Fruit fly (Drosophila melanogaster) whole organism, embryonic: ENCODE results near the gene heix.
A peak's percentile ranks its signal among the peaks of the same experiment; 100 is the strongest.

ENCODE experiments used
- Ada2b ChIP-seq: fragments of 200-800 bp; sonication (Bioruptor generic); IDR thresholded peaks from 2 replicates; pipeline ENCODE4 v1.3.6; 2022; ENCODE audit warnings: missing biosample characterization, missing genetic modification characterization
- CG11456 ChIP-seq: fragments of 200-800 bp; sonication (Bioruptor generic); IDR thresholded peaks from 3 replicates; pipeline ENCODE4 v1.3.6; 2022; ENCODE audit warnings: missing biosample characterization, missing genetic modification characterization
- CG13775 ChIP-seq: fragments of 200-800 bp; sonication (Bioruptor generic); optimal IDR thresholded peaks from 3 replicates; lab custom pipeline; 2017; ENCODE audit warnings: missing biosample characterization, mild to moderate bottlenecking, missing genetic modification characterization
- CG14667 ChIP-seq: fragments of 200-800 bp; sonication (Bioruptor generic); IDR thresholded peaks from 2 replicates; pipeline ENCODE4 v1.3.6; 2022; ENCODE audit warnings: missing biosample characterization, missing genetic modification characterization
- CG15073 ChIP-seq: fragments of 200-800 bp; sonication (Bioruptor generic); optimal IDR thresholded peaks from 2 replicates; lab custom pipeline; 2016; ENCODE audit warnings: missing biosample characterization, missing genetic modification characterization
- CG16815 ChIP-seq: fragments of 200-800 bp; sonication (Bioruptor generic); optimal IDR thresholded peaks from 3 replicates; lab custom pipeline; 2017; ENCODE audit warnings: missing biosample characterization, mild to moderate bottlenecking, missing genetic modification characterization
- CG17328 ChIP-seq: fragments of 200-800 bp; sonication (Bioruptor generic); IDR thresholded peaks from 2 replicates; pipeline ENCODE4 v1.3.6; 2022; ENCODE audit warnings: missing biosample characterization, missing genetic modification characterization
- CG17361 ChIP-seq: fragments of 200-800 bp; sonication (Bioruptor generic); IDR thresholded peaks from 3 replicates; pipeline ENCODE4 v1.3.6; 2022; ENCODE audit warnings: missing biosample characterization, missing genetic modification characterization
- CG1832 ChIP-seq: fragments of 200-800 bp; sonication (Bioruptor generic); optimal IDR thresholded peaks from 2 replicates; lab custom pipeline; 2017; ENCODE audit warnings: missing biosample characterization, mild to moderate bottlenecking, missing genetic modification characterization, inconsistent platforms
- CG32532 ChIP-seq: fragments of 200-800 bp; sonication (Bioruptor generic); IDR thresholded peaks from 2 replicates; pipeline ENCODE4 v1.3.6; 2022; ENCODE audit warnings: missing biosample characterization, missing genetic modification characterization
- CG3726 ChIP-seq: fragments of 200-800 bp; sonication (Bioruptor generic); IDR thresholded peaks from 3 replicates; pipeline ENCODE4, ENCODE4 v1.3.6; 2022; ENCODE audit warnings: missing biosample characterization, missing genetic modification characterization
- CG4328 ChIP-seq: fragments of 200-800 bp; sonication (Bioruptor generic); optimal IDR thresholded peaks from 3 replicates; lab custom pipeline; 2017; ENCODE audit warnings: missing biosample characterization, missing genetic modification reagents, missing genetic modification characterization
- CG43689 ChIP-seq: fragments of 200-800 bp; sonication (Bioruptor generic); IDR thresholded peaks from 2 replicates; pipeline ENCODE4 v1.3.6; 2022; ENCODE audit warnings: missing biosample characterization, missing genetic modification characterization
- CG5245 ChIP-seq: fragments of 200-800 bp; sonication (Bioruptor generic); optimal IDR thresholded peaks from 3 replicates; lab custom pipeline; 2016; ENCODE audit warnings: missing biosample characterization, missing genetic modification characterization
- CG6791 ChIP-seq: fragments of 200-800 bp; sonication (Bioruptor generic); IDR thresholded peaks from 3 replicates; pipeline ENCODE4 v1.3.6; 2022; ENCODE audit warnings: missing biosample characterization, missing genetic modification characterization; ENCODE audit not compliant: partially characterized antibody
- CG6854 ChIP-seq: fragments of 200-800 bp; sonication (Bioruptor generic); optimal IDR thresholded peaks from 3 replicates; lab custom pipeline; 2017; ENCODE audit warnings: missing biosample characterization, mild to moderate bottlenecking, missing genetic modification characterization
- CrebB ChIP-seq: fragments of 200-800 bp; sonication (Bioruptor generic); optimal IDR thresholded peaks from 3 replicates; lab custom pipeline; 2018; ENCODE audit warnings: missing biosample characterization, mild to moderate bottlenecking, missing genetic modification characterization
- Dref ChIP-seq: fragments of 200-800 bp; sonication (Bioruptor generic); IDR thresholded peaks from 2 replicates; pipeline ENCODE4 v1.3.6; 2022; ENCODE audit warnings: missing biosample characterization, missing genetic modification characterization
- Elba2 ChIP-seq: fragments of 200-800 bp; sonication (Bioruptor generic); optimal IDR thresholded peaks from 3 replicates; lab custom pipeline; 2016; ENCODE audit warnings: missing biosample characterization, missing genetic modification characterization
- Hand ChIP-seq: fragments of 200-800 bp; sonication (Bioruptor generic); optimal IDR thresholded peaks from 2 replicates; lab custom pipeline; 2017; ENCODE audit warnings: mild to moderate bottlenecking, missing biosample characterization, missing genetic modification reagents, missing genetic modification characterization
- Hmr ChIP-seq: fragments of 200-800 bp; sonication (Bioruptor generic); optimal IDR thresholded peaks from 3 replicates; lab custom pipeline; 2017; ENCODE audit warnings: mild to moderate bottlenecking, missing biosample characterization, missing genetic modification reagents, missing genetic modification characterization
- Hmx ChIP-seq: fragments of 200-800 bp; sonication (Bioruptor generic); optimal IDR thresholded peaks from 2 replicates; lab custom pipeline; 2016; ENCODE audit warnings: missing biosample characterization, missing genetic modification characterization
- MBD-R2 ChIP-seq: fragments of 200-800 bp; sonication (Bioruptor generic); IDR thresholded peaks from 2 replicates; pipeline ENCODE4 v1.3.6; 2022; ENCODE audit warnings: missing biosample characterization, missing genetic modification characterization
- MTF-1 ChIP-seq: fragments of 200-800 bp; sonication (Bioruptor generic); optimal IDR thresholded peaks from 2 replicates; lab custom pipeline; 2018; ENCODE audit warnings: missing biosample characterization, mild to moderate bottlenecking, missing genetic modification characterization, borderline replicate concordance
- NFAT ChIP-seq: fragments of 200-800 bp; sonication (Bioruptor generic); IDR thresholded peaks from 2 replicates; pipeline ENCODE4 v1.3.6; 2022; ENCODE audit warnings: missing biosample characterization, missing genetic modification characterization
- Neu2 ChIP-seq: fragments of 200-800 bp; sonication (Bioruptor generic); optimal IDR thresholded peaks from 3 replicates; lab custom pipeline; 2016; ENCODE audit warnings: missing biosample characterization, missing genetic modification characterization, borderline replicate concordance
- Nf-YC ChIP-seq: fragments of 200-800 bp; optimal IDR thresholded peaks from 3 replicates; lab custom pipeline; 2019; ENCODE audit warnings: missing biosample characterization, mild to moderate bottlenecking, missing genetic modification characterization, moderate library complexity
- Spps ChIP-seq: fragments of 200-800 bp; sonication (Bioruptor generic); optimal IDR thresholded peaks from 2 replicates; lab custom pipeline; 2018; ENCODE audit warnings: missing biosample characterization, mild to moderate bottlenecking, missing genetic modification characterization
- Xrp1 ChIP-seq: fragments of 200-800 bp; sonication (Bioruptor generic); IDR thresholded peaks from 2 replicates; pipeline ENCODE4 v1.3.6; 2022; ENCODE audit warnings: missing biosample characterization, missing genetic modification characterization
- ato ChIP-seq: fragments of 200-800 bp; sonication (Bioruptor generic); IDR thresholded peaks from 2 replicates; pipeline ENCODE4 v1.3.6; 2022; ENCODE audit warnings: missing biosample characterization, missing genetic modification characterization; ENCODE audit not compliant: partially characterized antibody
- caup ChIP-seq: fragments of 200-800 bp; sonication (Bioruptor generic); optimal IDR thresholded peaks from 3 replicates; lab custom pipeline; 2017; ENCODE audit warnings: missing biosample characterization, mild to moderate bottlenecking, missing genetic modification characterization, moderate library complexity; ENCODE audit not compliant: severe bottlenecking
- chinmo ChIP-seq: fragments of 200-800 bp; sonication (Bioruptor generic); IDR thresholded peaks from 4 replicates; pipeline ENCODE4 v1.3.6; 2022; ENCODE audit warnings: missing biosample characterization, missing genetic modification characterization; ENCODE audit not compliant: partially characterized antibody
- corto ChIP-seq: fragments of 200-800 bp; sonication (Bioruptor generic); optimal IDR thresholded peaks from 2 replicates; lab custom pipeline; 2016; ENCODE audit warnings: missing biosample characterization, mild to moderate bottlenecking, missing genetic modification characterization, moderate library complexity
- crol ChIP-seq: fragments of 200-800 bp; sonication (Bioruptor generic); IDR thresholded peaks from 2 replicates; pipeline ENCODE4 v1.3.6; 2022; ENCODE audit warnings: missing biosample characterization, missing genetic modification characterization
- dan ChIP-seq: fragments of 200-800 bp; sonication (Bioruptor generic); IDR thresholded peaks from 2 replicates; pipeline ENCODE4 v1.3.6; 2022; ENCODE audit warnings: missing biosample characterization, missing genetic modification characterization
- hkb ChIP-seq, 2 experiments: fragments of 200-800 bp in 1 of 2; fragments of >200 bp in 1 of 2; sonication (Bioruptor generic) in 1 of 2; IDR thresholded peaks in 1 of 2; optimal IDR thresholded peaks in 1 of 2; 2 replicates each; pipeline versions ENCODE4 v1.3.6 to Lab custom; 2017 to 2022; ENCODE audit warnings: missing biosample characterization in 1 of 2, missing genetic modification characterization in 1 of 2
- kah ChIP-seq: fragments of 200-800 bp; sonication (Bioruptor generic); optimal IDR thresholded peaks from 2 replicates; lab custom pipeline; 2018; ENCODE audit warnings: missing biosample characterization, mild to moderate bottlenecking, missing genetic modification characterization
- lab ChIP-seq: fragments of 200-800 bp; sonication (Bioruptor generic); optimal IDR thresholded peaks from 3 replicates; lab custom pipeline; 2017; ENCODE audit warnings: missing biosample characterization, missing genetic modification characterization, mild to moderate bottlenecking, moderate library complexity, missing genetic modification reagents
- maf-S ChIP-seq: fragments of 200-800 bp; sonication (Bioruptor generic); optimal IDR thresholded peaks from 2 replicates; lab custom pipeline; 2016; ENCODE audit warnings: missing biosample characterization, missing genetic modification characterization
- nerfin-2 ChIP-seq: fragments of 200-800 bp; sonication (Bioruptor generic); IDR thresholded peaks from 2 replicates; pipeline ENCODE4 v1.3.6; 2022; ENCODE audit warnings: missing biosample characterization, missing genetic modification characterization; ENCODE audit not compliant: partially characterized antibody
- run ChIP-seq: fragments of 200-800 bp; sonication (Bioruptor generic); optimal IDR thresholded peaks from 3 replicates; lab custom pipeline; 2018; ENCODE audit warnings: missing biosample characterization, mild to moderate bottlenecking, missing genetic modification characterization
- sd ChIP-seq: fragments of 200-800 bp; sonication (Bioruptor generic); optimal IDR thresholded peaks from 3 replicates; lab custom pipeline; 2018; ENCODE audit warnings: missing biosample characterization, mild to moderate bottlenecking, missing genetic modification characterization, moderate library complexity
- sens ChIP-seq: fragments of 200-800 bp; sonication (Bioruptor generic); peaks from one replicate; lab custom pipeline; 2016; ENCODE audit warnings: missing biosample characterization, missing genetic modification characterization
- sima ChIP-seq: fragments of 200-800 bp; sonication (Bioruptor generic); optimal IDR thresholded peaks from 2 replicates; lab custom pipeline; 2016; ENCODE audit warnings: missing biosample characterization, missing genetic modification characterization
- sqz ChIP-seq: fragments of 200-800 bp; sonication (Bioruptor generic); optimal IDR thresholded peaks from 3 replicates; lab custom pipeline; 2018; ENCODE audit warnings: missing biosample characterization, mild to moderate bottlenecking, missing genetic modification characterization
- tap ChIP-seq: fragments of 200-800 bp; optimal IDR thresholded peaks from 3 replicates; lab custom pipeline; 2019; ENCODE audit warnings: missing biosample characterization, mild to moderate bottlenecking, missing genetic modification characterization, moderate library complexity
- toy ChIP-seq: fragments of 200-800 bp; sonication (Bioruptor generic); IDR thresholded peaks from 2 replicates; pipeline ENCODE4 v1.3.6; 2022; ENCODE audit warnings: missing biosample characterization, missing genetic modification characterization
- unc-4 ChIP-seq: fragments of 200-800 bp; sonication (Bioruptor generic); IDR thresholded peaks from 2 replicates; pipeline ENCODE4 v1.3.6; 2022; ENCODE audit warnings: missing biosample characterization, missing genetic modification characterization; ENCODE audit not compliant: partially characterized antibody
- z ChIP-seq: fragments of 200-800 bp; sonication (Bioruptor generic); IDR thresholded peaks from 3 replicates; pipeline ENCODE4 v1.3.6; 2022; ENCODE audit warnings: missing biosample characterization, missing genetic modification characterization
- zen2 ChIP-seq: fragments of 200-800 bp; sonication (Bioruptor generic); IDR thresholded peaks from 3 replicates; pipeline ENCODE4 v1.3.6; 2022; ENCODE audit warnings: missing biosample characterization, missing genetic modification characterization; ENCODE audit not compliant: partially characterized antibody

Gene heix

DNA sequence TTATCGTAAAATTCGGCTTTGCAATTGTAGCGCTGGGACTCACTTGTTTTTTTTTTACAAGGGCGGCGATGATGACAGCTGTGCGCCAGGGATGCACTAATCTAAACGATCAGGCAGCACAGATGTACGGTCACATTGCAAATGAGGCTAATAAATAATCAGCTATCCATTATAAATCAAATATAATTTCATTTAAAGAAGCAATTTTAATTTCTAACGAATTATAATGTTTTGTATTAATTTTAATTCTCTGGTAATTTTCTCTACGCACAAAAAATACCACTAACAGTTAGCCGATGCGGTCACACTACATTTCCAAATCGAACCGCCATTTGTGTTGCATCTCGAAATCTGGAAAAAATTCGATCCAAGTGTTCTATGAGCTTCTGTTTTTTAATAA is 11.0 kb upstream of the heix start, which contains the start of the genes cni and fzy (continued):
- TF ChIP-seq CrebB = no peak
- no peak for TF ChIP-seq Hand
- TF ChIP-seq CG15073 (GFP tag; lab: Kevin White, UChicago) = no peak
- TF ChIP-seq CG16815 = no peak
- no peak for TF ChIP-seq CG14667 (GFP tag; lab: Robert Waterston, UW)
- TF ChIP-seq hkb (optimal IDR thresholded peaks at IDR 0.05; lab: Kevin White, UChicago) = peak; percentile 68
- no peak for TF ChIP-seq hkb (GFP tag; IDR thresholded peaks at IDR 0.05; lab: Robert Waterston, UW)
- TF ChIP-seq CG11456 (GFP tag; lab: Robert Waterston, UW) = no peak
- TF ChIP-seq crol (GFP tag; lab: Robert Waterston, UW) = no peak
- TF ChIP-seq z (GFP tag; lab: Robert Waterston, UW) = no peak
- no peak for TF ChIP-seq sd (tag; lab: Kevin White, UChicago)
- TF ChIP-seq tap = no peak
- TF ChIP-seq sqz = peak; percentile 96
- no peak for TF ChIP-seq sima
- no peak for TF ChIP-seq nerfin-2 (GFP tag; lab: Robert Waterston, UW)
- no peak for TF ChIP-seq dan (GFP tag; lab: Robert Waterston, UW)
- TF ChIP-seq CG43689 = no peak
- TF ChIP-seq run (tag; lab: Kevin White, UChicago) = no peak
- TF ChIP-seq zen2 = no peak
- no peak for TF ChIP-seq CG1832 (GFP tag; lab: Kevin White, UChicago)
- peak; percentile 18 for TF ChIP-seq Elba2 (GFP tag; lab: Kevin White, UChicago)
- 0 out of 2 replicates have a peak, but pooled peaks have one; percentile 15 for TF ChIP-seq CG32532 (GFP tag; lab: Robert Waterston, UW)
- TF ChIP-seq CG6791 (GFP tag; lab: Robert Waterston, UW) = no peak
- TF ChIP-seq caup (GFP tag; lab: Kevin White, UChicago) = no peak
- TF ChIP-seq CG17328 (GFP tag; lab: Robert Waterston, UW) = no peak
- TF ChIP-seq unc-4 (GFP tag; lab: Robert Waterston, UW) = peak; percentile 37; the same call in 1 of the 2 replicates
- TF ChIP-seq corto (GFP tag; lab: Kevin White, UChicago) = peak; percentile 51
- TF ChIP-seq toy (GFP tag; lab: Robert Waterston, UW) = no peak
- no peak for TF ChIP-seq kah
- TF ChIP-seq CG17361 = peak; percentile 38; the same call in 1 of the 3 replicates
- TF ChIP-seq CG3726 (GFP tag; lab: Robert Waterston, UW) = no peak
- TF ChIP-seq sens (GFP tag; lab: Kevin White, UChicago) = peak; percentile 82
- no peak for TF ChIP-seq MTF-1
- peak; percentile 93 for TF ChIP-seq MBD-R2 (GFP tag; lab: Robert Waterston, UW)
- TF ChIP-seq lab (GFP tag; lab: Kevin White, UChicago) = no peak
- TF ChIP-seq CG5245 (GFP tag; lab: Kevin White, UChicago) = peak; percentile 15
- TF ChIP-seq CG13775 (GFP tag; lab: Kevin White, UChicago) = peak; percentile 45
- TF ChIP-seq Xrp1 = peak; percentile 35; the same call in 1 of the 2 replicates
- no peak for TF ChIP-seq NFAT (GFP tag; lab: Robert Waterston, UW)
- TF ChIP-seq Nf-YC (tag; lab: Kevin White, UChicago) = peak; percentile 37
- TF ChIP-seq CG6854 (GFP tag; lab: Kevin White, UChicago) = no peak
- no peak for TF ChIP-seq Hmr (GFP tag; lab: Kevin White, UChicago)
- TF ChIP-seq chinmo (GFP tag; lab: Robert Waterston, UW) = no peak
- TF ChIP-seq maf-S (GFP tag; lab: Kevin White, UChicago) = no peak
- TF ChIP-seq Dref (GFP tag; lab: Robert Waterston, UW) = no peak
- no peak for TF ChIP-seq ato (GFP tag; lab: Robert Waterston, UW)
- peak; percentile 6 for TF ChIP-seq Spps (tag; lab: Kevin White, UChicago)
- no peak for TF ChIP-seq Neu2 (GFP tag; lab: Kevin White, UChicago)
- TF ChIP-seq CG4328 (GFP tag; lab: Kevin White, UChicago) = no peak
- no peak for TF ChIP-seq Hmx (GFP tag; lab: Kevin White, UChicago)
- 0 out of 2 replicates have a peak, but pooled peaks have one; percentile 16 for TF ChIP-seq Ada2b
